Fruit fly (Drosophila melanogaster) whole organism, embryonic: Measurements from ENCODE around the gene CG12347.
A peak's percentile ranks its signal among the peaks of the same experiment; 100 is the strongest.

ENCODE experiments used
- Awh ChIP-seq: fragments of 200-800 bp; sonication (Bioruptor generic); IDR thresholded peaks from 2 replicates; pipeline ENCODE4, ENCODE4 v1.3.6; 2022; ENCODE audit warnings: missing biosample characterization, missing genetic modification characterization
- Bdp1 ChIP-seq: fragments of 200-800 bp; sonication (Bioruptor generic); optimal IDR thresholded peaks from 3 replicates; lab custom pipeline; 2016; ENCODE audit warnings: missing biosample characterization, missing genetic modification characterization
- CG10462 ChIP-seq: fragments of 200-800 bp; sonication (Bioruptor generic); optimal IDR thresholded peaks from 2 replicates; lab custom pipeline; 2016; ENCODE audit warnings: missing biosample characterization, missing genetic modification characterization
- CG10543 ChIP-seq: fragments of 200-800 bp; sonication (Bioruptor generic); optimal IDR thresholded peaks from 3 replicates; lab custom pipeline; 2017; ENCODE audit warnings: missing biosample characterization, mild to moderate bottlenecking, missing genetic modification characterization, moderate library complexity
- CG11723 ChIP-seq: fragments of 200-800 bp; sonication (Bioruptor generic); optimal IDR thresholded peaks from 2 replicates; lab custom pipeline; 2017; ENCODE audit warnings: missing biosample characterization, mild to moderate bottlenecking, missing genetic modification characterization
- CG14014 ChIP-seq: fragments of 200-800 bp; sonication (Bioruptor generic); IDR thresholded peaks from 2 replicates; pipeline ENCODE4 v1.3.6; 2022; ENCODE audit warnings: missing biosample characterization, missing genetic modification characterization
- CG14050 ChIP-seq: fragments of 200-800 bp; sonication (Bioruptor generic); IDR thresholded peaks from 3 replicates; pipeline ENCODE4 v1.3.6; 2022; ENCODE audit warnings: missing biosample characterization, missing genetic modification characterization
- CG15011 ChIP-seq: fragments of 200-800 bp; sonication (Bioruptor generic); optimal IDR thresholded peaks from 3 replicates; lab custom pipeline; 2018; ENCODE audit warnings: missing biosample characterization, mild to moderate bottlenecking, missing genetic modification characterization
- CG1603 ChIP-seq: fragments of 200-800 bp; sonication (Bioruptor generic); optimal IDR thresholded peaks from 2 replicates; lab custom pipeline; 2019; ENCODE audit warnings: missing biosample characterization, mild to moderate bottlenecking, missing genetic modification characterization, moderate library complexity
- CG16863 ChIP-seq: fragments of 200-800 bp; sonication (Bioruptor generic); optimal IDR thresholded peaks from 3 replicates; lab custom pipeline; 2016; ENCODE audit warnings: missing biosample characterization, missing genetic modification characterization
- CG17359 ChIP-seq: fragments of 200-800 bp; sonication (Bioruptor generic); optimal IDR thresholded peaks from 3 replicates; lab custom pipeline; 2018; ENCODE audit warnings: missing biosample characterization, mild to moderate bottlenecking, missing genetic modification characterization, moderate library complexity
- CG17385 ChIP-seq: fragments of 200-800 bp; sonication (Bioruptor generic); optimal IDR thresholded peaks from 3 replicates; lab custom pipeline; 2018; ENCODE audit warnings: missing biosample characterization, mild to moderate bottlenecking, missing genetic modification characterization
- CG17612 ChIP-seq: fragments of 200-800 bp; sonication (Bioruptor generic); IDR thresholded peaks from 2 replicates; pipeline ENCODE4 v1.3.6; 2022; ENCODE audit warnings: missing biosample characterization, missing genetic modification characterization
- CG2199 ChIP-seq: fragments of 200-800 bp; sonication (Bioruptor generic); IDR thresholded peaks from 3 replicates; pipeline ENCODE4 v1.3.6; 2022; ENCODE audit warnings: missing biosample characterization, missing genetic modification characterization
- CG42726 ChIP-seq: fragments of 200-800 bp; sonication (Bioruptor generic); IDR thresholded peaks from 2 replicates; pipeline ENCODE4 v1.3.6; 2022; ENCODE audit warnings: missing biosample characterization, missing genetic modification characterization; ENCODE audit not compliant: partially characterized antibody
- CG7372 ChIP-seq: fragments of 200-800 bp; sonication (Bioruptor generic); IDR thresholded peaks from 2 replicates; pipeline ENCODE4 v1.3.6; 2022; ENCODE audit warnings: missing biosample characterization, missing genetic modification characterization
- CG8290 ChIP-seq, 3 experiments: fragments of 200-800 bp; sonication (Bioruptor generic); optimal IDR thresholded peaks; 2 replicates each; lab custom pipeline; 2016 to 2019; ENCODE audit warnings: missing biosample characterization in 3 of 3, missing genetic modification characterization in 3 of 3, mild to moderate bottlenecking in 2 of 3, moderate library complexity in 1 of 3
- CG8388 ChIP-seq: fragments of 200-800 bp; sonication (Bioruptor generic); optimal IDR thresholded peaks from 2 replicates; lab custom pipeline; 2019; ENCODE audit warnings: missing biosample characterization, mild to moderate bottlenecking, missing genetic modification characterization, moderate library complexity
- CHES-1-like ChIP-seq: fragments of 200-800 bp; sonication (Bioruptor generic); optimal IDR thresholded peaks from 2 replicates; lab custom pipeline; 2016; ENCODE audit warnings: missing biosample characterization, missing genetic modification characterization
- CrebB ChIP-seq: fragments of 200-800 bp; sonication (Bioruptor generic); optimal IDR thresholded peaks from 3 replicates; lab custom pipeline; 2018; ENCODE audit warnings: missing biosample characterization, mild to moderate bottlenecking, missing genetic modification characterization
- HLH3B ChIP-seq: fragments of 200-800 bp; sonication (Bioruptor generic); IDR thresholded peaks from 2 replicates; pipeline ENCODE4 v1.3.6; 2022; ENCODE audit warnings: missing biosample characterization, missing genetic modification characterization
- HLHmδ ChIP-seq: fragments of 200-800 bp; sonication (Bioruptor generic); optimal IDR thresholded peaks from 2 replicates; lab custom pipeline; 2018; ENCODE audit warnings: missing biosample characterization, mild to moderate bottlenecking, missing genetic modification characterization, moderate library complexity
- Hmr ChIP-seq: fragments of 200-800 bp; sonication (Bioruptor generic); optimal IDR thresholded peaks from 3 replicates; lab custom pipeline; 2017; ENCODE audit warnings: mild to moderate bottlenecking, missing biosample characterization, missing genetic modification reagents, missing genetic modification characterization
- Jarid2 ChIP-seq: fragments of 200-800 bp; sonication (Bioruptor generic); optimal IDR thresholded peaks from 3 replicates; lab custom pipeline; 2017; ENCODE audit warnings: mild to moderate bottlenecking, missing biosample characterization, missing genetic modification reagents, missing genetic modification characterization
- Max ChIP-seq: fragments of 200-800 bp; sonication (Bioruptor generic); optimal IDR thresholded peaks from 2 replicates; lab custom pipeline; 2016; ENCODE audit warnings: missing biosample characterization, mild to moderate bottlenecking, missing genetic modification characterization
- Myb ChIP-seq: fragments of 200-800 bp; sonication (Bioruptor generic); optimal IDR thresholded peaks from 2 replicates; lab custom pipeline; 2016; ENCODE audit warnings: missing biosample characterization, missing genetic modification characterization
- NFAT ChIP-seq: fragments of 200-800 bp; sonication (Bioruptor generic); IDR thresholded peaks from 2 replicates; pipeline ENCODE4 v1.3.6; 2022; ENCODE audit warnings: missing biosample characterization, missing genetic modification characterization
- Scr ChIP-seq: fragments of 200-800 bp; sonication (Bioruptor generic); IDR thresholded peaks from 2 replicates; pipeline ENCODE4 v1.3.6; 2022; ENCODE audit warnings: missing biosample characterization, missing genetic modification characterization; ENCODE audit not compliant: partially characterized antibody
- Stat92E ChIP-seq, 3 experiments: fragments of >200 bp in 2 of 3; fragments of 200-800 bp in 1 of 3; sonication (Bioruptor generic) in 1 of 3; optimal IDR thresholded peaks; 2 replicates each; lab custom pipeline; 2017 to 2019; ENCODE audit warnings: missing biosample characterization in 3 of 3, missing genetic modification characterization in 3 of 3, mild to moderate bottlenecking in 1 of 3, moderate library complexity in 1 of 3
- Vsx1 ChIP-seq: fragments of 200-800 bp; sonication (Bioruptor generic); optimal IDR thresholded peaks from 2 replicates; lab custom pipeline; 2017; ENCODE audit warnings: missing biosample characterization, mild to moderate bottlenecking, missing genetic modification characterization, missing genetic modification reagents
- ara ChIP-seq: fragments of 200-800 bp; sonication (Bioruptor generic); IDR thresholded peaks from 2 replicates; pipeline ENCODE4 v1.3.6; 2022; ENCODE audit warnings: missing biosample characterization, missing genetic modification characterization
- bcd ChIP-seq: fragments of 200-800 bp; sonication (Bioruptor generic); optimal IDR thresholded peaks from 2 replicates; lab custom pipeline; 2017; ENCODE audit warnings: missing biosample characterization, mild to moderate bottlenecking, missing genetic modification characterization
- chm ChIP-seq: fragments of 200-800 bp; sonication (Bioruptor generic); IDR thresholded peaks from 2 replicates; pipeline ENCODE4 v1.3.6; 2022; ENCODE audit warnings: missing biosample characterization, missing genetic modification characterization
- eve ChIP-seq, 2 experiments: fragments of >200 bp; optimal IDR thresholded peaks; 2 replicates each; lab custom pipeline; 2017; ENCODE audit warnings: missing biosample characterization in 2 of 2, missing genetic modification characterization in 2 of 2
- gsb ChIP-seq: fragments of 200-800 bp; sonication (Bioruptor generic); IDR thresholded peaks from 2 replicates; pipeline ENCODE4 v1.3.6; 2022; ENCODE audit warnings: missing biosample characterization, missing genetic modification characterization
- jing ChIP-seq: fragments of 200-800 bp; sonication (Bioruptor generic); optimal IDR thresholded peaks from 2 replicates; lab custom pipeline; 2018; ENCODE audit warnings: missing biosample characterization, mild to moderate bottlenecking, missing genetic modification characterization
- lab ChIP-seq: fragments of 200-800 bp; sonication (Bioruptor generic); optimal IDR thresholded peaks from 3 replicates; lab custom pipeline; 2017; ENCODE audit warnings: missing biosample characterization, missing genetic modification characterization, mild to moderate bottlenecking, moderate library complexity, missing genetic modification reagents
- peb ChIP-seq: fragments of 200-800 bp; sonication (Bioruptor generic); IDR thresholded peaks from 2 replicates; pipeline ENCODE4 v1.3.6; 2022; ENCODE audit warnings: missing biosample characterization, missing genetic modification characterization
- pfk ChIP-seq: fragments of 200-800 bp; sonication (Bioruptor generic); optimal IDR thresholded peaks from 2 replicates; lab custom pipeline; 2018; ENCODE audit warnings: missing biosample characterization, mild to moderate bottlenecking, missing genetic modification characterization, moderate library complexity
- repo ChIP-seq: fragments of 200-800 bp; sonication (Bioruptor generic); optimal IDR thresholded peaks from 2 replicates; lab custom pipeline; 2016; ENCODE audit warnings: missing biosample characterization, missing genetic modification characterization
- schlank ChIP-seq: fragments of 200-800 bp; sonication (Bioruptor generic); optimal IDR thresholded peaks from 2 replicates; lab custom pipeline; 2018; ENCODE audit warnings: missing biosample characterization, mild to moderate bottlenecking, missing genetic modification characterization
- scrt ChIP-seq: fragments of 200-800 bp; sonication (Bioruptor generic); optimal IDR thresholded peaks from 2 replicates; lab custom pipeline; 2018; ENCODE audit warnings: missing biosample characterization, mild to moderate bottlenecking, missing genetic modification characterization, moderate library complexity
- slou ChIP-seq: fragments of 200-800 bp; sonication (Bioruptor generic); optimal IDR thresholded peaks from 3 replicates; lab custom pipeline; 2016; ENCODE audit warnings: missing biosample characterization, missing genetic modification characterization
- tio ChIP-seq: fragments of 200-800 bp; sonication (Bioruptor generic); optimal IDR thresholded peaks from 2 replicates; lab custom pipeline; 2017; ENCODE audit warnings: missing biosample characterization, missing genetic modification characterization, inconsistent platforms
- unpg ChIP-seq: fragments of 200-800 bp; sonication (Bioruptor generic); optimal IDR thresholded peaks from 3 replicates; lab custom pipeline; 2018; ENCODE audit warnings: missing biosample characterization, mild to moderate bottlenecking, missing genetic modification characterization, moderate library complexity

Gene CG12347

dm6 chr3R:17943359-17944232 is 37.4 kb downstream of the CG12347 start (continued):
- TF ChIP-seq slou (GFP tag; lab: Kevin White, UChicago) = peak; percentile 12
- peak; percentile 95 for TF ChIP-seq Jarid2 (GFP tag; lab: Kevin White, UChicago)
- TF ChIP-seq bcd (GFP tag; lab: Kevin White, UChicago) = peak; percentile 42
- peak; percentile 30 for TF ChIP-seq tio (GFP tag; lab: Kevin White, UChicago)
- TF ChIP-seq Scr (GFP tag; lab: Robert Waterston, UW) = 0 out of 2 replicates have a peak, but pooled peaks have one; percentile 22
- peak; percentile 58 for TF ChIP-seq unpg
- peak; percentile 42 for TF ChIP-seq CG16863 (GFP tag; lab: Kevin White, UChicago)
- TF ChIP-seq CG8388 = peak; percentile 28
- TF ChIP-seq CG1603 (tag; lab: Kevin White, UChicago) = peak; percentile 64
- TF ChIP-seq CG10462 (GFP tag; lab: Kevin White, UChicago) = peak; percentile 2
- peak; percentile 46 for TF ChIP-seq CG17359
- peak; percentile 45 for TF ChIP-seq CHES-1-like
- TF ChIP-seq Myb (GFP tag; lab: Kevin White, UChicago) = peak; percentile 24
- TF ChIP-seq CG17385 (GFP tag; lab: Kevin White, UChicago) = peak; percentile 38

dm6 chr3R:17944296-17944695 is 38.1 kb downstream of the CG12347 start:
- TF ChIP-seq Stat92E (GFP tag; optimal IDR thresholded peaks at IDR 0.05; lab: Kevin White, UChicago) (no peak), eve (GFP tag; optimal IDR thresholded peaks at IDR 0.05; lab: Kevin White, UChicago) (peak in 1 of 2 experiments; percentile 51), pfk (GFP tag; lab: Kevin White, UChicago) (no peak), CG2199 (GFP tag; lab: Robert Waterston, UW) (0 out of 3 replicates have a peak, but pooled peaks have one; percentile 4), Jarid2 (GFP tag; lab: Kevin White, UChicago) (peak; percentile 15)

- no peak for TF ChIP-seq CG42726
- peak; percentile 13 for TF ChIP-seq Vsx1 (GFP tag; lab: Kevin White, UChicago)
- no peak for TF ChIP-seq CG7372 (GFP tag; lab: Robert Waterston, UW)
- TF ChIP-seq scrt (GFP tag; lab: Kevin White, UChicago) = no peak
- TF ChIP-seq repo (GFP tag; lab: Kevin White, UChicago) = no peak
- no peak for TF ChIP-seq HLH3B
- no peak for TF ChIP-seq Max
- peak; percentile 36 for TF ChIP-seq Hmr
- TF ChIP-seq Awh = peak; percentile 53; the same call in 1 of the 2 replicates
- peak; percentile 8; the same call in 1 of the 2 replicates for TF ChIP-seq chm
- TF ChIP-seq CG17612 (GFP tag; lab: Robert Waterston, UW) = no peak
- TF ChIP-seq CG14014 (GFP tag; lab: Robert Waterston, UW) = no peak
- TF ChIP-seq Bdp1 (GFP tag; lab: Kevin White, UChicago) = no peak
- no peak for TF ChIP-seq CG14050 (GFP tag; lab: Robert Waterston, UW)
- TF ChIP-seq lab (GFP tag; lab: Kevin White, UChicago) = peak; percentile 1
- TF ChIP-seq ara (GFP tag; lab: Robert Waterston, UW) = no peak
- TF ChIP-seq schlank (tag; lab: Kevin White, UChicago) = peak; percentile 16
- no peak for TF ChIP-seq jing (GFP tag; lab: Kevin White, UChicago)
- peak; percentile 35; the same call in 1 of the 2 replicates for TF ChIP-seq NFAT
- no peak for TF ChIP-seq peb (GFP tag; lab: Robert Waterston, UW)
- no peak for TF ChIP-seq CrebB (tag; lab: Kevin White, UChicago)
- no peak for TF ChIP-seq CG11723 (GFP tag; lab: Kevin White, UChicago)
- TF ChIP-seq CG8290 (GFP tag; optimal IDR thresholded peaks at IDR 0.05; lab: Kevin White, UChicago) = no peak
- peak in 1 of 2 experiments; percentile 52 for TF ChIP-seq CG8290 (tag; optimal IDR thresholded peaks at IDR 0.05; lab: Kevin White, UChicago)
- TF ChIP-seq HLHmδ (GFP tag; lab: Kevin White, UChicago) = peak; percentile 44
- TF ChIP-seq gsb (GFP tag; lab: Robert Waterston, UW) = no peak
- TF ChIP-seq CG10543 (GFP tag; lab: Kevin White, UChicago) = peak; percentile 28
- TF ChIP-seq CG15011 = no peak
Observed at dm6 chr3R:17945753-17946152, 39.5 kb downstream of the CG12347 start.
